Worm (Caenorhabditis elegans) whole organism, late embryonic: ENCODE data around the gene Y97E10AR.4.

Experiments
- C08G9.2 ChIP-seq: sonication (generic microtip); optimal IDR thresholded peaks from 2 replicates; lab custom pipeline; 2016; ENCODE audit warnings: mild to moderate bottlenecking, missing genetic modification characterization, moderate library complexity, missing compliant biosample characterization
- K02D7.2 ChIP-seq: sonication (generic microtip); optimal IDR thresholded peaks from 2 replicates; lab custom pipeline; 2017; ENCODE audit warnings: mild to moderate bottlenecking, missing genetic modification characterization, missing compliant biosample characterization
- K09A11.1 ChIP-seq: sonication (generic microtip); optimal IDR thresholded peaks from 2 replicates; lab custom pipeline; 2017; ENCODE audit warnings: antibody characterized with exemption, mild to moderate bottlenecking, missing genetic modification characterization, missing compliant biosample characterization; ENCODE audit not compliant: insufficient read depth
- T23F11.4 ChIP-seq: fragments of 200-800 bp; sonication (Bioruptor generic); optimal IDR thresholded peaks from 2 replicates; lab custom pipeline; 2018; ENCODE audit warnings: mild to moderate bottlenecking, missing genetic modification characterization, missing compliant biosample characterization
- Y22D7AL.16 ChIP-seq: sonication (generic microtip); optimal IDR thresholded peaks from 2 replicates; lab custom pipeline; 2016; ENCODE audit warnings: missing genetic modification characterization, missing compliant biosample characterization
- ahr-1 ChIP-seq: sonication (generic microtip); optimal IDR thresholded peaks from 2 replicates; lab custom pipeline; 2016; ENCODE audit warnings: missing genetic modification characterization, missing compliant biosample characterization
- ceh-14 ChIP-seq: sonication (generic microtip); optimal IDR thresholded peaks from 2 replicates; lab custom pipeline; 2016; ENCODE audit warnings: missing genotype, missing genetic modification characterization, missing compliant biosample characterization
- ceh-18 ChIP-seq: sonication (generic microtip); optimal IDR thresholded peaks from 2 replicates; lab custom pipeline; 2016; ENCODE audit warnings: missing genetic modification characterization, missing compliant biosample characterization
- ceh-19 ChIP-seq: fragments of 200-800 bp; sonication (Bioruptor generic); optimal IDR thresholded peaks from 2 replicates; lab custom pipeline; 2018; ENCODE audit warnings: mild to moderate bottlenecking, missing genetic modification characterization, missing compliant biosample characterization
- ceh-2 ChIP-seq: sonication (generic microtip); optimal IDR thresholded peaks from 2 replicates; lab custom pipeline; 2016; ENCODE audit warnings: missing genotype, missing genetic modification characterization, missing compliant biosample characterization
- ceh-22 ChIP-seq: sonication (generic microtip); optimal IDR thresholded peaks from 2 replicates; lab custom pipeline; 2017; ENCODE audit warnings: missing biosample characterization, missing genetic modification characterization
- ceh-24 ChIP-seq: sonication (generic microtip); optimal IDR thresholded peaks from 2 replicates; lab custom pipeline; 2016; ENCODE audit warnings: mild to moderate bottlenecking, missing genetic modification characterization, missing compliant biosample characterization
- ceh-30 ChIP-seq: fragments of 150-350 bp; optimal IDR thresholded peaks from 2 replicates; lab custom pipeline; 2014; ENCODE audit warnings: missing biosample characterization, missing genetic modification characterization
- ceh-31 ChIP-seq: sonication (generic microtip); optimal IDR thresholded peaks from 2 replicates; lab custom pipeline; 2016; ENCODE audit warnings: missing genetic modification characterization, missing compliant biosample characterization
- ceh-34 ChIP-seq: sonication (generic microtip); optimal IDR thresholded peaks from 2 replicates; lab custom pipeline; 2016; ENCODE audit warnings: mild to moderate bottlenecking, missing genetic modification characterization, missing compliant biosample characterization
- ceh-45 ChIP-seq: fragments of 200-800 bp; sonication (Bioruptor generic); IDR thresholded peaks from 2 replicates; pipeline ENCODE4 v1.3.6; 2022; ENCODE audit warnings: missing genetic modification reagents, missing genetic modification characterization, missing compliant biosample characterization
- ceh-48 ChIP-seq: sonication (generic microtip); optimal IDR thresholded peaks from 2 replicates; lab custom pipeline; 2016; ENCODE audit warnings: missing genetic modification characterization, inconsistent platforms, missing compliant biosample characterization
- che-1 ChIP-seq: sonication (generic microtip); optimal IDR thresholded peaks from 2 replicates; lab custom pipeline; 2016; ENCODE audit warnings: mild to moderate bottlenecking, missing genetic modification characterization, missing compliant biosample characterization
- eyg-1 ChIP-seq: sonication (generic microtip); optimal IDR thresholded peaks from 2 replicates; lab custom pipeline; 2016; ENCODE audit warnings: missing genotype, missing genetic modification characterization, missing compliant biosample characterization
- fax-1 ChIP-seq: sonication (generic microtip); optimal IDR thresholded peaks from 2 replicates; lab custom pipeline; 2016; ENCODE audit warnings: missing genotype, missing genetic modification characterization, missing compliant biosample characterization
- fkh-6 ChIP-seq: sonication (generic microtip); optimal IDR thresholded peaks from 2 replicates; lab custom pipeline; 2016; ENCODE audit warnings: missing genetic modification characterization, missing compliant biosample characterization
- gmeb-2 ChIP-seq: sonication (generic microtip); optimal IDR thresholded peaks from 2 replicates; lab custom pipeline; 2016; ENCODE audit warnings: missing genetic modification characterization, inconsistent platforms, missing compliant biosample characterization
- lim-6 ChIP-seq: sonication (generic microtip); optimal IDR thresholded peaks from 2 replicates; lab custom pipeline; 2016; ENCODE audit warnings: missing genetic modification characterization, missing compliant biosample characterization
- lin-11 ChIP-seq: fragments of 200-800 bp; sonication (Bioruptor generic); optimal IDR thresholded peaks from 2 replicates; lab custom pipeline; 2018; ENCODE audit warnings: mild to moderate bottlenecking, missing genetic modification characterization, missing compliant biosample characterization
- madf-2 ChIP-seq: sonication (generic microtip); optimal IDR thresholded peaks from 2 replicates; lab custom pipeline; 2017; ENCODE audit warnings: missing genetic modification characterization, missing compliant biosample characterization
- odd-2 ChIP-seq: sonication (generic microtip); optimal IDR thresholded peaks from 2 replicates; lab custom pipeline; 2017; ENCODE audit warnings: antibody characterized with exemption, mild to moderate bottlenecking, missing genetic modification characterization, missing compliant biosample characterization
- pax-1 ChIP-seq: fragments of 150-350 bp; optimal IDR thresholded peaks from 2 replicates; lab custom pipeline; 2014; ENCODE audit warnings: missing biosample characterization, missing genetic modification characterization
- pha-4 ChIP-seq: fragments of 150-350 bp; optimal IDR thresholded peaks from 2 replicates; lab custom pipeline; 2018; ENCODE audit warnings: missing biosample characterization, missing genetic modification reagents, missing genetic modification characterization
- pros-1 ChIP-seq: fragments of 150-350 bp; optimal IDR thresholded peaks from 2 replicates; lab custom pipeline; 2014; ENCODE audit warnings: missing biosample characterization, missing genetic modification reagents, missing genetic modification characterization
- rnt-1 ChIP-seq: sonication (generic microtip); optimal IDR thresholded peaks from 2 replicates; lab custom pipeline; 2016; ENCODE audit warnings: missing genetic modification characterization, missing compliant biosample characterization
- sox-4 ChIP-seq: sonication (generic microtip); optimal IDR thresholded peaks from 2 replicates; lab custom pipeline; 2017; ENCODE audit warnings: mild to moderate bottlenecking, missing genetic modification characterization, inconsistent platforms, missing compliant biosample characterization
- tbx-7 ChIP-seq: sonication (generic microtip); optimal IDR thresholded peaks from 2 replicates; lab custom pipeline; 2016; ENCODE audit warnings: missing genotype, missing genetic modification characterization, missing compliant biosample characterization
- ttx-3 ChIP-seq: sonication (generic microtip); optimal IDR thresholded peaks from 2 replicates; lab custom pipeline; 2016; ENCODE audit warnings: missing genetic modification reagents, missing genetic modification characterization, missing compliant biosample characterization
- unc-3 ChIP-seq, 2 experiments: fragments of 200-800 bp in 1 of 2; sonication (Bioruptor generic) in 1 of 2; sonication (generic microtip) in 1 of 2; conservative IDR thresholded peaks in 1 of 2; optimal IDR thresholded peaks in 1 of 2; 2 replicates each; pipeline versions ENCODE4 v1.3.6 to Lab custom; 2016 to 2022; ENCODE audit warnings: missing compliant biosample characterization in 2 of 2, missing genetic modification characterization in 2 of 2, missing genetic modification reagents in 1 of 2
- unc-42 ChIP-seq: sonication (generic microtip); optimal IDR thresholded peaks from 2 replicates; lab custom pipeline; 2016; ENCODE audit warnings: missing genotype, missing genetic modification characterization, missing compliant biosample characterization
- unc-55 ChIP-seq: sonication (generic microtip); optimal IDR thresholded peaks from 2 replicates; lab custom pipeline; 2017; ENCODE audit warnings: missing biosample characterization, missing genetic modification reagents, missing genetic modification characterization
- ztf-16 ChIP-seq: sonication (generic microtip); optimal IDR thresholded peaks from 2 replicates; lab custom pipeline; 2017; ENCODE audit warnings: missing genetic modification characterization, missing compliant biosample characterization

Y97E10AR.4 gene

DNA sequence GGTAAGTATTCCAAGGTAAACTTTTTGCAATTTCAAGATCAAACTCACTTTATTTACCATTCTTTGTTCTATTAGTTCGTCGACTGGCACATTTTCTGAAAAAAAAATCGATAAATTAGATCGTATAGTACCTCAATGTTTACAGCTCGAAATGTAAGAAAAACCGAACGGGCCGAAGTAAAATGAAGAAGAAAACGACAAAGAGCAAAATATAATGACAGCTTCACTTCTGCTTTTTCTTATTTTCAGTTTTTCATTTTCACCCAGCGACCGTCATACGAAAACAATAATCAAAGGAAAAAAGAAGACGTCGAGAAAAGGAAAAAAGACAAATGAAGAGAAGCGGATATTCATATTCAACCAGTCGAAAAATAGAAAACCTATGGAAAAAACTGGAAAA is 40.9 kb downstream of the Y97E10AR.4 start, which contains the start of gene che-7:
che-7 (minus strand) TSS at position 101 of the 400 bp plus-strand sequence.
- no peak for TF ChIP-seq ceh-48 (tag; lab: Kevin White, UChicago)
- no peak for TF ChIP-seq tbx-7
- TF ChIP-seq ztf-16 (tag; lab: Kevin White, UChicago): no peak
- TF ChIP-seq lin-11: no peak
- no peak for TF ChIP-seq pros-1 (tag; lab: Kevin White, UChicago)
- TF ChIP-seq fax-1 (tag; lab: Kevin White, UChicago): no peak
- no peak for TF ChIP-seq lim-6 (tag; lab: Kevin White, UChicago)
- no peak for TF ChIP-seq pha-4 (tag; lab: Kevin White, UChicago)
- no peak for TF ChIP-seq ceh-24 (tag; lab: Kevin White, UChicago)
- no peak for TF ChIP-seq che-1 (tag; lab: Kevin White, UChicago)
- TF ChIP-seq K02D7.2: no peak
- TF ChIP-seq ceh-30 (tag; lab: Kevin White, UChicago): no peak
- no peak for TF ChIP-seq unc-3 (GFP tag; conservative IDR thresholded peaks at IDR 0.05; lab: Robert Waterston, UW)
- no peak for TF ChIP-seq unc-3 (tag; optimal IDR thresholded peaks at IDR 0.05; lab: Kevin White, UChicago)
- TF ChIP-seq unc-55 (GFP tag; lab: Kevin White, UChicago): no peak
- no peak for TF ChIP-seq gmeb-2

DNA sequence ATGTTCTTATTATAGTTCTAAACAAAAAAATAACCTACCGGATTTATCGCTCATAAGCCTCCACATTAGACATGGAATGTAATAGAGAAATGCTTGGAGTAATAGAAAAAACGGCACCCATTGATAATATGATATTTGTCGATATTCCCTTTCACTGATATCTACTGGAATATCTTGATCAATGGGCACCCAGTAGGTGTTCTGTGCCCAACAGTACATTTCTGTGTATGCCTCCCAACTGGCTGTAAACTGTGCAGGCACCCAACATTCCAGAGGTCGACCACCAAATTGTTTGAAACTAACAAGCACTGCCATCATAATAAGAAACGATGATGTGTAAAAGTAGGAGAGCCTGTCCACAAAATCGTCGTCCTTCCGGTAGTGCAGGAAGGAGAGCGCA is 45.6 kb downstream of the Y97E10AR.4 start:
- TF ChIP-seq ceh-19 (GFP tag; lab: Kevin White, UChicago) (no peak), ceh-34 (no peak), lin-11 (no peak), C08G9.2 (tag; lab: Kevin White, UChicago) (no peak), ceh-14 (tag; lab: Kevin White, UChicago) (no peak), ceh-45 (GFP tag; lab: Robert Waterston, UW) (no peak), Y22D7AL.16 (tag; lab: Kevin White, UChicago) (no peak), ceh-22 (no peak), che-1 (tag; lab: Kevin White, UChicago) (no peak), T23F11.4 (no peak), sox-4 (tag; lab: Kevin White, UChicago) (no peak), pax-1 (tag; lab: Kevin White, UChicago) (no peak), fkh-6 (no peak), ceh-2 (tag; lab: Kevin White, UChicago) (no peak), ttx-3 (tag; lab: Kevin White, UChicago) (no peak)

DNA sequence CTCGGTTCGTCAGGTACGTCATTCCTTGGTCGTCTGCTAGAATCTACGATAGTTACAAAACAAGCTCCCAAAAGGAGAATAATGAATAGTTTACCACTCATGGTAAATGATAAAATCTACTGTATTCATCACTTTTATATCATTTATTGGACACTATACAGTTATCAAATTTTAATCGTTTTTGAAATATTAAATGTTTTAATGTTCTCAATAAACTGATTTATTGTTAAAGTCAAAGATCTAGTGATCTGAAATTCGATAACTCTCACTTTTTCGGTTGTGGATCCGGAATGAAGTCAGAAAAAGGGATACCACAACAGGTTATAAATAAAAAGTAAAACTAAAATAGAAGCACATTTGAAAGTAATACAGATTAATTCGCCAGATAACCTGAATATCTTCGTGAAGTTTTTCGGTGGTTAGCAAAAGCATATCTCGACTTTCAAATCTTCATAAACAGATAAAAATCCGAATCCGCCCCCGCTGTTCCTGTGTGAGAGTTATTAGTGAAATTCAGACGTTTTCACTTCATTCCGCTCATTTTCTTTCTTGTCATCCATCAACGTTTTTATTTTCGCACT is 51.2 kb downstream of the Y97E10AR.4 start, which contains the start of the genes clec-217 and F26D11.2:
clec-217 (minus strand) TSS at position 101 of the 581 bp plus-strand sequence.
F26D11.2 (plus strand) TSS at position 531 of the 581 bp plus-strand sequence.
- no peak for TF ChIP-seq madf-2
- no peak for TF ChIP-seq rnt-1 (tag; lab: Kevin White, UChicago)
- TF ChIP-seq ahr-1 (tag; lab: Kevin White, UChicago): no peak
- TF ChIP-seq eyg-1 (tag; lab: Kevin White, UChicago): no peak
- no peak for TF ChIP-seq ceh-45 (GFP tag; lab: Robert Waterston, UW)
- no peak for TF ChIP-seq unc-3 (GFP tag; conservative IDR thresholded peaks at IDR 0.05; lab: Robert Waterston, UW)
- TF ChIP-seq unc-3 (tag; optimal IDR thresholded peaks at IDR 0.05; lab: Kevin White, UChicago): no peak
- no peak for TF ChIP-seq ceh-31
- no peak for TF ChIP-seq che-1 (tag; lab: Kevin White, UChicago)
- no peak for TF ChIP-seq odd-2 (tag; lab: Kevin White, UChicago)
- TF ChIP-seq lim-6 (tag; lab: Kevin White, UChicago): no peak
- TF ChIP-seq ceh-34: no peak
- TF ChIP-seq ceh-18: no peak
- no peak for TF ChIP-seq K09A11.1
- no peak for TF ChIP-seq ceh-30 (tag; lab: Kevin White, UChicago)
- TF ChIP-seq unc-42: no peak
- TF ChIP-seq tbx-7: no peak
- no peak for TF ChIP-seq ztf-16 (tag; lab: Kevin White, UChicago)
